Worm (Caenorhabditis elegans) whole organism, L3 larva: ENCODE data around the gene ZK353.2.

ENCODE experiments used
- R02D3.7 ChIP-seq: fragments of 150-350 bp; optimal IDR thresholded peaks from 2 replicates; lab custom pipeline; 2014; ENCODE audit warnings: missing biosample characterization, missing genetic modification characterization
- aly-2 ChIP-seq: fragments of 150-350 bp; optimal IDR thresholded peaks from 2 replicates; lab custom pipeline; 2014; ENCODE audit warnings: missing biosample characterization, missing genetic modification characterization
- ama-1 ChIP-seq: fragments of 150-350 bp; optimal IDR thresholded peaks from 2 replicates; lab custom pipeline; 2018
- ceh-28 ChIP-seq: fragments of 150-350 bp; optimal IDR thresholded peaks from 2 replicates; lab custom pipeline; 2014; ENCODE audit warnings: missing biosample characterization, missing genetic modification reagents, missing genetic modification characterization
- ceh-82 ChIP-seq: fragments of 150-350 bp; optimal IDR thresholded peaks from 2 replicates; lab custom pipeline; 2014; ENCODE audit warnings: missing biosample characterization, missing genetic modification characterization
- daf-12 ChIP-seq: fragments of 150-350 bp; optimal IDR thresholded peaks from 2 replicates; lab custom pipeline; 2014; ENCODE audit warnings: missing biosample characterization, missing genetic modification reagents, missing genetic modification characterization
- egl-27 ChIP-seq: sonication (generic microtip); optimal IDR thresholded peaks from 4 replicates; lab custom pipeline; 2017; ENCODE audit warnings: missing biosample characterization, missing genetic modification reagents, missing genetic modification characterization
- egl-5 ChIP-seq: fragments of 150-350 bp; optimal IDR thresholded peaks from 2 replicates; lab custom pipeline; 2017; ENCODE audit warnings: missing biosample characterization, missing genetic modification reagents, missing genetic modification characterization, inconsistent platforms
- elt-2 ChIP-seq: sonication (generic microtip); optimal IDR thresholded peaks from 2 replicates; lab custom pipeline; 2016; ENCODE audit warnings: missing genetic modification reagents, mild to moderate bottlenecking, missing genetic modification characterization, missing compliant biosample characterization
- elt-3 ChIP-seq, 3 experiments: fragments of 150-350 bp in 1 of 3; sonication (generic microtip) in 2 of 3; optimal IDR thresholded peaks; 2 replicates in 2 of 3; 4 replicates in 1 of 3; lab custom pipeline; 2014 to 2017; ENCODE audit warnings: missing biosample characterization in 3 of 3, missing genetic modification characterization in 3 of 3
- fkh-2 ChIP-seq: fragments of 150-350 bp; optimal IDR thresholded peaks from 2 replicates; lab custom pipeline; 2014; ENCODE audit warnings: missing biosample characterization, missing genetic modification reagents, missing genetic modification characterization
- fos-1 ChIP-seq: fragments of 150-350 bp; optimal IDR thresholded peaks from 2 replicates; lab custom pipeline; 2014; ENCODE audit warnings: missing biosample characterization, missing genetic modification characterization
- hmg-11 ChIP-seq: sonication (generic microtip); optimal IDR thresholded peaks from 2 replicates; lab custom pipeline; 2016; ENCODE audit warnings: missing genetic modification characterization, missing compliant biosample characterization
- jun-1 ChIP-seq: fragments of 150-350 bp; optimal IDR thresholded peaks from 2 replicates; lab custom pipeline; 2014; ENCODE audit warnings: missing biosample characterization, missing genetic modification reagents, missing genetic modification characterization
- lin-15B ChIP-seq: fragments of 150-350 bp; optimal IDR thresholded peaks from 2 replicates; lab custom pipeline; 2014; ENCODE audit warnings: missing biosample characterization, missing genetic modification characterization
- lin-39 ChIP-seq: fragments of 150-350 bp; optimal IDR thresholded peaks from 2 replicates; lab custom pipeline; 2018; ENCODE audit warnings: missing biosample characterization, missing genetic modification reagents, missing genetic modification characterization
- mdl-1 ChIP-seq: fragments of 150-350 bp; optimal IDR thresholded peaks from 2 replicates; lab custom pipeline; 2014; ENCODE audit warnings: missing biosample characterization, missing genetic modification characterization
- mml-1 ChIP-seq: fragments of 150-350 bp; sonication (generic microtip); optimal IDR thresholded peaks from 3 replicates; lab custom pipeline; 2014; ENCODE audit warnings: missing biosample characterization, missing genetic modification characterization
- nfya-1 ChIP-seq: sonication (generic microtip); optimal IDR thresholded peaks from 2 replicates; lab custom pipeline; 2017; ENCODE audit warnings: missing genetic modification characterization, mild to moderate bottlenecking, missing compliant biosample characterization, antibody characterized with exemption, moderate library complexity; ENCODE audit not compliant: insufficient read depth
- nhr-11 ChIP-seq: fragments of 150-350 bp; optimal IDR thresholded peaks from 2 replicates; lab custom pipeline; 2014; ENCODE audit warnings: missing biosample characterization, missing genetic modification characterization
- nhr-12 ChIP-seq: fragments of 150-350 bp; optimal IDR thresholded peaks from 2 replicates; lab custom pipeline; 2014; ENCODE audit warnings: missing biosample characterization, missing genetic modification characterization
- nhr-23 ChIP-seq: fragments of 150-350 bp; optimal IDR thresholded peaks from 2 replicates; lab custom pipeline; 2014; ENCODE audit warnings: missing biosample characterization, missing genetic modification reagents, missing genetic modification characterization
- nhr-237 ChIP-seq: fragments of 150-350 bp; optimal IDR thresholded peaks from 2 replicates; lab custom pipeline; 2014; ENCODE audit warnings: missing biosample characterization, missing genetic modification characterization
- nhr-25 ChIP-seq: sonication (generic microtip); optimal IDR thresholded peaks from 2 replicates; lab custom pipeline; 2017; ENCODE audit warnings: missing biosample characterization, missing genetic modification characterization
- nhr-28 ChIP-seq: fragments of 150-350 bp; optimal IDR thresholded peaks from 2 replicates; lab custom pipeline; 2014; ENCODE audit warnings: missing biosample characterization, missing genetic modification characterization
- nhr-43 ChIP-seq: sonication (generic microtip); optimal IDR thresholded peaks from 2 replicates; lab custom pipeline; 2016; ENCODE audit warnings: mild to moderate bottlenecking, missing genetic modification characterization, missing compliant biosample characterization; ENCODE audit not compliant: poor library complexity, severe bottlenecking
- nhr-67 ChIP-seq: fragments of 150-350 bp; optimal IDR thresholded peaks from 2 replicates; lab custom pipeline; 2014; ENCODE audit warnings: missing biosample characterization, missing genetic modification characterization
- nhr-76 ChIP-seq: fragments of 150-350 bp; sonication (generic microtip); optimal IDR thresholded peaks from 5 replicates; lab custom pipeline; 2014; ENCODE audit warnings: missing biosample characterization, missing genetic modification characterization
- pha-4 ChIP-seq: fragments of 150-350 bp; optimal IDR thresholded peaks from 2 replicates; lab custom pipeline; 2014; ENCODE audit warnings: missing biosample characterization, missing genetic modification reagents, missing genetic modification characterization
- pqm-1 ChIP-seq: fragments of 150-350 bp; optimal IDR thresholded peaks from 2 replicates; lab custom pipeline; 2017; ENCODE audit warnings: missing biosample characterization, missing genetic modification characterization, inconsistent platforms
- sea-2 ChIP-seq: fragments of 150-350 bp; sonication (generic microtip); optimal IDR thresholded peaks from 4 replicates; lab custom pipeline; 2014; ENCODE audit warnings: missing biosample characterization, missing genetic modification reagents, missing genetic modification characterization
- skn-1 ChIP-seq: fragments of 150-350 bp; optimal IDR thresholded peaks from 2 replicates; lab custom pipeline; 2014; ENCODE audit warnings: missing biosample characterization, missing genetic modification characterization
- snpc-4 ChIP-seq: fragments of 150-350 bp; optimal IDR thresholded peaks from 2 replicates; lab custom pipeline; 2014; ENCODE audit warnings: missing biosample characterization, missing genetic modification characterization
- unc-39 ChIP-seq: sonication (generic microtip); optimal IDR thresholded peaks from 4 replicates; lab custom pipeline; 2017; ENCODE audit warnings: missing biosample characterization, missing genetic modification characterization
- ztf-11 ChIP-seq: fragments of 150-350 bp; optimal IDR thresholded peaks from 2 replicates; lab custom pipeline; 2014; ENCODE audit warnings: missing biosample characterization, missing genetic modification characterization
- ztf-4 ChIP-seq: fragments of 150-350 bp; optimal IDR thresholded peaks from 2 replicates; lab custom pipeline; 2014; ENCODE audit warnings: missing biosample characterization, missing genetic modification characterization

Gene ZK353.2

ce11 chrIII:8398411-8398810, at the start of gene ZK353.2:
Gene ZK353.2 (plus strand): TSS chrIII:8398711.
- TF ChIP-seq ceh-82 (tag; lab: Kevin White, UChicago), result no peak
- TF ChIP-seq aly-2 (tag; lab: Kevin White, UChicago), result no peak
- no peak for TF ChIP-seq ceh-28 (tag; lab: Kevin White, UChicago)
- TF ChIP-seq nhr-67 (tag; lab: Kevin White, UChicago), result no peak
- TF ChIP-seq fos-1 (tag; lab: Kevin White, UChicago), result no peak
- no peak for TF ChIP-seq ztf-4 (tag; lab: Kevin White, UChicago)
- TF ChIP-seq daf-12 (tag; lab: Kevin White, UChicago), result no peak
- no peak for TF ChIP-seq ama-1
- no peak for TF ChIP-seq unc-39
- no peak for TF ChIP-seq R02D3.7
- no peak for TF ChIP-seq pqm-1
- no peak for TF ChIP-seq nhr-23 (tag; lab: Kevin White, UChicago)
- TF ChIP-seq nhr-11 (tag; lab: Kevin White, UChicago), result no peak
- no peak for TF ChIP-seq ztf-11
- TF ChIP-seq nhr-76 (tag; lab: Kevin White, UChicago), result no peak
- TF ChIP-seq nhr-12, result no peak
- TF ChIP-seq egl-27 (tag; lab: Kevin White, UChicago), result no peak
- no peak for TF ChIP-seq nhr-25 (tag; lab: Kevin White, UChicago)
- TF ChIP-seq elt-2 (tag; lab: Kevin White, UChicago), result no peak
- TF ChIP-seq, all 47 proteins: peak for 0

DNA sequence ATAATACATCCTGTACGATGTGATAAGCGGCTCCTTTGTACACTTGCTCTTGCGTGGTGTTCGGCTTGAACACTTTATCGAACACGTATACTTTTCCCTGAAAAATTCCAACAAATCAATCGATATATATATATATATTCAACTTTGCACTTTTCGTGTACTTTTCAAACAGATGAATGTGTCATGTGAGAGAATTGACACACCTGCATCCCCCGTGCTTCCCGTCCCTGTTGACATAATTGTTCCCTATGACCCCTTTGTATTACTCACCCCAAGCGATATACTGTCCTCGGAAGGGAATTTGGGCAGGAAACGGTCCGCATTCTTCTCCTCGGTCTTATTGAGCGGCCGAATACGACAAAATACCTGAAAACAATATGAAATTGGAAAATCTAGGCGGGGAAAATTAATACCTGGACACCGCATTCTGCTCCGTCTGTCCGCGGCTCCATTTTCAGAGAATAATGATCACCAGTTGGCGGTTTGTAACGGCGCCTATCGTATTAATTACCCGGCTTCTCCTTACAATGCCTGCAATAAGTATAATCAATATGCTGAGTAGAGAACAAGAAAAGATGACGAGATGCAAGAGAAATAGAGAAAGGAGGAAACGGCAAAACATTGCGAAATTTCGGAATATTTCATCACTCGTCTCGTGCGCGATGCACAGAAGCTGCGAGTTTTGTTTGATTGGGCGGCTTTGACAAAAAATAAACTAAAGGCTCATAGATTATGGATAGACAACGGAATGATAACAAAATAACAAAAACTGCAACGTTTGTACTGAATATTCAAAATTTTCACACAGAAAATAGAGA, 43.7 kb upstream of the ZK353.2 start, which contains the start of gene unc-116:
unc-116 (minus strand) TSS at position 531 of the 818 bp plus-strand sequence.
- TF ChIP-seq nhr-43 (no peak), mdl-1 (peak; percentile 36), snpc-4 (tag; lab: Kevin White, UChicago) (peak; percentile 4), ceh-28 (tag; lab: Kevin White, UChicago) (peak; percentile 52), ama-1 (peak; percentile 15), elt-2 (tag; lab: Kevin White, UChicago) (peak; percentile 8), pqm-1 (peak; percentile 18), pha-4 (tag; lab: Kevin White, UChicago) (peak; percentile 87), skn-1 (tag; lab: Kevin White, UChicago) (no peak), hmg-11 (tag; lab: Kevin White, UChicago) (no peak), jun-1 (tag; lab: Kevin White, UChicago) (no peak), nhr-23 (tag; lab: Kevin White, UChicago) (peak; percentile 62), nhr-11 (tag; lab: Kevin White, UChicago) (no peak), lin-39 (peak; percentile 39), nfya-1 (tag; lab: Kevin White, UChicago) (peak; percentile 88), nhr-28 (no peak), nhr-25 (tag; lab: Kevin White, UChicago) (peak; percentile 14), lin-15B (tag; lab: Kevin White, UChicago) (peak; percentile 36)

DNA sequence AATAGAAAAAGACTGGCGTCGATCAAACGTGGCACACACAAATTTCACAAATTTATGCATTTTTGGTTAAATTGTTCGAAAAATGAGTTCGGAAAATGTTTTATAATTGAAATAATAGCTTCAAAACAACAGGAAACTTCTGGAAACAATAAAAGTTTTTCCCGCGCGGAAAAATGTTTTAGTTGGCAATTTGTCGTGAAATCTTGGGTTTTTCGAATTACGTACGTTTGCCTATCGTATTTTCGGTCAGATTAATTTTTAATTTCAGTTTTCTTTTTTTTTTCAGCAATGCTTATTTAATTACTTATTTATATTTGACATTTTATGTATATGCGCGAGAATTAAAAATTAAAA, 43.1 kb upstream of the ZK353.2 start:
- TF ChIP-seq nhr-12, result no peak
- no peak for TF ChIP-seq ceh-28 (tag; lab: Kevin White, UChicago)
- no peak for TF ChIP-seq egl-5 (tag; lab: Kevin White, UChicago)
- no peak for TF ChIP-seq aly-2 (tag; lab: Kevin White, UChicago)
- no peak for TF ChIP-seq sea-2 (GFP tag; lab: Kevin White, UChicago)
- TF ChIP-seq lin-39, result no peak
- no peak for TF ChIP-seq ama-1
- no peak for TF ChIP-seq nhr-11 (tag; lab: Kevin White, UChicago)
- no peak for TF ChIP-seq unc-39
- no peak for TF ChIP-seq mdl-1
- TF ChIP-seq daf-12 (tag; lab: Kevin White, UChicago), result no peak
- no peak for TF ChIP-seq elt-3 (tag; optimal IDR thresholded peaks at IDR 0.05; lab: Kevin White, UChicago)
- no peak for TF ChIP-seq fos-1 (tag; lab: Kevin White, UChicago)
- TF ChIP-seq nhr-237 (tag; lab: Kevin White, UChicago), result no peak
- TF ChIP-seq ztf-11, result no peak
- no peak for TF ChIP-seq mml-1
- TF ChIP-seq pha-4 (tag; lab: Kevin White, UChicago), result no peak
- TF ChIP-seq pqm-1, result no peak
- no peak for TF ChIP-seq fkh-2
- no peak for TF ChIP-seq jun-1 (tag; lab: Kevin White, UChicago)
- TF ChIP-seq, all 47 proteins: peak for 0
